Worm (Caenorhabditis elegans): ENCODE measurements around the gene sre-36.

Gene sre-36

DNA sequence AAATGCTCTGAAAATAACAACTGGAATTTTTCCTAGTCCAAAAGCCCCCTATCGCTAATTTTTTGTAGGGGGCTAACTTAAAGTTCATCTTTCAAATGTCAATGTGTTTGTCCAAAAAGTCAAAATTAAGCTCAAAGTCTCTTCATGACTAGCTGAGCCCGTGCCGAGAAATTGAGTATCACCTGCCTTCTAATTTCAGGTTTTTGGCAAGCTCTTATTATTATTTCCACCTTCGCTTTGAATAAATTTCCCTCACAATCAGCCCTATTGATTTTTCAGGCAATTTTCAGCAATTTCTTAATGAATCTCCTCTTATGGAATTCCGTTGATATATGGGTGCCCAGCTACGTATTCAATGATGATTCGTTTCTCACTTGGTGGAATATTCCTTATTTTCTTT lies at the start of gene sre-36:
Gene sre-36 (plus strand): TSS at position 301 of the 400 bp plus-strand sequence.
- TF ChIP-seq elt-3 (tag; optimal IDR thresholded peaks at IDR 0.05) (no peak), fkh-2 (tag; optimal IDR thresholded peaks at IDR 0.05) (no peak), ceh-9 (tag; optimal IDR thresholded peaks at IDR 0.05) (no peak), aly-2 (tag; optimal IDR thresholded peaks at IDR 0.05) (no peak), nhr-77 (tag; optimal IDR thresholded peaks at IDR 0.05) (no peak), tbx-2 (tag; optimal IDR thresholded peaks at IDR 0.05) (no peak), nhr-67 (tag; optimal IDR thresholded peaks at IDR 0.05) (no peak), lsy-12 (tag; optimal IDR thresholded peaks at IDR 0.05) (no peak)

DNA sequence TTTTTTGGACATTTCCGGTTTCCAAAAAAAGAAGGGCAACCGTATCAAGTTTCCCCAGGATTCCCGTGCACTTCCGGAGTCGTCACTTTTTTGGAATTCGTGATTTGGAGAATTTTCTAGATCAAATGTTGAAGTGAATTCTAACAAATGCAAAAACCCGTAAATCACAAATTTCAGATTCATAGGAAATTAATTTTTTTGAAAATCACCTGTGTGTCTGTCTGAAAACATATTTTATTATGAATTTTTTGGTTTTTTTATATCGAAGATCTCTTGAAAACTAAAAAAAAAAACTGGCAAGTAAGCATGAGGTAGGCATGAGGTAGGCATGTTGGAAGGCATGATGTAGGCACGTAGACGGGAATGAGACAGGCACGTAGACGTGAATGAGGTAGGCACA lies 49.4 kb upstream of the sre-36 start:
- TF ChIP-seq nfya-1 (tag; optimal IDR thresholded peaks at IDR 0.05; ENCODE audit: insufficient read depth) (no peak), lin-15B (tag; optimal IDR thresholded peaks at IDR 0.05) (no peak), unc-62 (GFP tag; optimal IDR thresholded peaks at IDR 0.05) (no peak), nhr-12 (tag; optimal IDR thresholded peaks at IDR 0.05) (no peak)

- TF ChIP-seq lin-39 (tag; optimal IDR thresholded peaks at IDR 0.05) (peak; percentile 55), elt-2 (tag; optimal IDR thresholded peaks at IDR 0.05) (peak; percentile 53), ceh-28 (tag; optimal IDR thresholded peaks at IDR 0.05) (no peak), fkh-2 (tag; optimal IDR thresholded peaks at IDR 0.05) (no peak), egl-5 (tag; optimal IDR thresholded peaks at IDR 0.05) (peak; percentile 2), snpc-4 (tag; optimal IDR thresholded peaks at IDR 0.05) (peak; percentile 65), nhr-237 (tag; optimal IDR thresholded peaks at IDR 0.05) (no peak), ama-1 (optimal IDR thresholded peaks at IDR 0.05) (no peak), nhr-11 (tag; optimal IDR thresholded peaks at IDR 0.05) (peak; percentile 23), nfya-1 (tag; optimal IDR thresholded peaks at IDR 0.05; ENCODE audit: insufficient read depth) (peak; percentile 87), pha-4 (tag; optimal IDR thresholded peaks at IDR 0.05) (peak; percentile 70), lin-15B (tag; optimal IDR thresholded peaks at IDR 0.05) (peak; percentile 45), fkh-10 (GFP tag; optimal IDR thresholded peaks at IDR 0.05) (peak; percentile 36), pqm-1 (tag; optimal IDR thresholded peaks at IDR 0.05) (peak; percentile 38), nhr-28 (tag; optimal IDR thresholded peaks at IDR 0.05) (no peak), hmg-11 (tag; optimal IDR thresholded peaks at IDR 0.05) (peak; percentile 64), R02D3.7 (tag; optimal IDR thresholded peaks at IDR 0.05) (no peak), ZK546.5 (tag; optimal IDR thresholded peaks at IDR 0.05) (no peak), ztf-11 (tag; optimal IDR thresholded peaks at IDR 0.05) (no peak), mdl-1 (tag; optimal IDR thresholded peaks at IDR 0.05) (no peak), ceh-16 (tag; optimal IDR thresholded peaks at IDR 0.05) (no peak)
These were observed 48.6 kb upstream of the sre-36 start for ce11 chrV:16350775-16351378.

DNA sequence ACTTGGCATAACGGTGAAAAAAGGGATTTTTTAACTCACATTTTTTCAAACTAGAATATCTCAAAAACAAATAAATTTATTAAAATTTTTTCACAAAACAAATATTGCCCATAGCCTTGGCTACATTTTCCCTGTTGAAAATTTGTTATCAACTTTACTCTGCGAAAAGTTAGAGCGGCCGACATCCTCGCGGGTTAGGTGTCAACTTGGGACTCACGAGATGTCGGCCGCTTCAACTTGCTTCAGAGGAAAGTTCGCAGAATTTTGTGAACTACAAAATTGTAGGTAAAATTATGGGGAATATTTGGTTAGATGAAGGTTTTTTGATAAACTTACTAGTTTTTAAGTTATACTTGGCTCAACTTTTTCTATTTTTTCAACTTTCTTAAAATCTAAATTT lies 47.7 kb upstream of the sre-36 start:
- TF ChIP-seq nhr-67 (tag; optimal IDR thresholded peaks at IDR 0.05) (no peak), snpc-4 (tag; optimal IDR thresholded peaks at IDR 0.05) (peak; percentile 80)

ce11 chrV:16352282-16352681 lies 47.2 kb upstream of the sre-36 start:
- TF ChIP-seq nfya-1 (tag; optimal IDR thresholded peaks at IDR 0.05; ENCODE audit: insufficient read depth) (peak; percentile 54), hmg-11 (tag; optimal IDR thresholded peaks at IDR 0.05) (peak; percentile 13), nhr-237 (tag; optimal IDR thresholded peaks at IDR 0.05) (no peak), mdl-1 (tag; optimal IDR thresholded peaks at IDR 0.05) (no peak), ztf-4 (tag; optimal IDR thresholded peaks at IDR 0.05) (no peak), lin-39 (tag; optimal IDR thresholded peaks at IDR 0.05) (peak; percentile 54), snpc-4 (tag; optimal IDR thresholded peaks at IDR 0.05) (no peak), skn-1 (tag; optimal IDR thresholded peaks at IDR 0.05) (peak; percentile 56), fos-1 (tag; optimal IDR thresholded peaks at IDR 0.05) (no peak), zag-1 (tag; optimal IDR thresholded peaks at IDR 0.05) (no peak), unc-62 (GFP tag; optimal IDR thresholded peaks at IDR 0.05) (no peak), aly-2 (tag; optimal IDR thresholded peaks at IDR 0.05) (no peak), fkh-2 (tag; optimal IDR thresholded peaks at IDR 0.05) (no peak), elt-2 (tag; optimal IDR thresholded peaks at IDR 0.05) (peak; percentile 60), ama-1 (optimal IDR thresholded peaks at IDR 0.05) (no peak), ceh-82 (tag; optimal IDR thresholded peaks at IDR 0.05) (no peak), daf-12 (tag; optimal IDR thresholded peaks at IDR 0.05) (no peak), tbx-2 (tag; optimal IDR thresholded peaks at IDR 0.05) (no peak), jun-1 (tag; optimal IDR thresholded peaks at IDR 0.05) (no peak), lin-15B (tag; optimal IDR thresholded peaks at IDR 0.05) (peak; percentile 22), unc-39 (tag; optimal IDR thresholded peaks at IDR 0.05) (no peak), pqm-1 (tag; optimal IDR thresholded peaks at IDR 0.05) (peak; percentile 58), egl-5 (tag; optimal IDR thresholded peaks at IDR 0.05) (peak; percentile 3), ceh-28 (tag; optimal IDR thresholded peaks at IDR 0.05) (no peak), R02D3.7 (tag; optimal IDR thresholded peaks at IDR 0.05) (no peak), pha-4 (tag; optimal IDR thresholded peaks at IDR 0.05) (peak; percentile 69)

Measured in whole organism, L3 larva.